Worm (Caenorhabditis elegans): Measurements from ENCODE around the gene C07H6.9.

C07H6.9 gene

DNA sequence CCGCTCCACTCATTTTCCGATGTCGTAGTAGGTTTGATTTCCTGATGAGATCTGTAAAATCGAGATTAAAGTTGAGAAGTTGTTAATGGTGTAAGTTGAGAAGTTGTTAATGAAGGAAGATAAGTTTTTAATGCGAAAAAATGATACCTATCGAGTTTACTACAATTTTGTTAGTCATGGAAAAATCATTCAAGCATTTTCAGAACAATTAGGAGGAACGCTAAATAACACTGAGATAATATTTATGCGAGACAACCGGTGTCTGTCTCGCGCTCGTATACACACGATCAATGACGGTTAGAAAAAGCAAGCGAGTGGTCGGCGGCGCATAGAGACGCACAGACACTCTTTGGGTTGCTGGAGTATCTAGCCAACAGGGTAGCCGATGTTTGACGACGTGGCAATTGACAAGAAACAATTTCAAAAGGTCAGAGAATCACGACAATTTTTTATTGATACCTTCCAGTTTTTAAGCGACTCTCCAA, 1.4 kb downstream of the C07H6.9 start, which contains the start of gene cgh-1:
Gene cgh-1, minus strand, starts transcription at position 51 of the 485 bp plus-strand sequence.
- TF ChIP-seq nhr-19 (GFP tag; conservative IDR thresholded peaks at IDR 0.05) = no peak
- TF ChIP-seq blmp-1 (tag; optimal IDR thresholded peaks at IDR 0.05) = peak; percentile 3

DNA sequence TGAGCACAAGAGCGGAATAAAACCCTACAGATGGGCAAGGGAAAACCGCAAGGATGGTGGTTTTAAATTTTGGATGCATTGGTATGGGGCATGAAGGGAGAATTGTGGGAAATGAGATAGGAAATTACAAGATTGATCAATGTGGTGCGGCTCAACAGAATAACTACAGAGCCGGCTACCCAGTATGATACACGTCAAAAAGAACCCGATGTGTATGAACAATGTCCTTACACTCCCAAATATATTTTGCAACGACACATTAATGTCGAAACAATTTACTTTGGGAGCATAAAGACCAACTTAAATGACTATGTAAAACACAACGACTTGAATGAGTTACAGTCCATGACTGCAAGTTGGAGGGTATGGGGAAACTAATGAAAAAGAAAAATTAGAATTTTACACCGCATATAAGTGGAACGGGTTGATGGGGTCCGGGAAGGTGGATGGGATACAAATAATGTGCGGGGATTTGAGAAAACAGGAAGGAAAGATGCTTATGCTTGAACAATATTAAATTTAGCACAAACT, 3.6 kb downstream of the C07H6.9 start:
- TF ChIP-seq nhr-28 (tag; optimal IDR thresholded peaks at IDR 0.05) = no peak
- no peak for TF ChIP-seq aha-1 (tag; optimal IDR thresholded peaks at IDR 0.05)
- no peak for TF ChIP-seq egl-13 (tag; optimal IDR thresholded peaks at IDR 0.05)
- TF ChIP-seq ceh-90 (tag; optimal IDR thresholded peaks at IDR 0.05) = no peak
- no peak for TF ChIP-seq lin-15B (tag; optimal IDR thresholded peaks at IDR 0.05)
- no peak for TF ChIP-seq ama-1 (optimal IDR thresholded peaks at IDR 0.05)
- no peak for TF ChIP-seq zag-1 (tag; optimal IDR thresholded peaks at IDR 0.05)
- TF ChIP-seq pax-3 (tag; optimal IDR thresholded peaks at IDR 0.05) = no peak
- TF ChIP-seq mep-1 (tag; optimal IDR thresholded peaks at IDR 0.05) = no peak
- no peak for TF ChIP-seq hlh-4 (tag; optimal IDR thresholded peaks at IDR 0.05)
- TF ChIP-seq mdl-1 (tag; optimal IDR thresholded peaks at IDR 0.05) = no peak
- TF ChIP-seq C04F5.9 (tag; optimal IDR thresholded peaks at IDR 0.05) = no peak
- TF ChIP-seq unc-86 (tag; optimal IDR thresholded peaks at IDR 0.05) = no peak
- TF ChIP-seq lin-35 (GFP tag; optimal IDR thresholded peaks at IDR 0.05) = no peak
- no peak for TF ChIP-seq nhr-90 (tag; optimal IDR thresholded peaks at IDR 0.05; ENCODE audit: poor library complexity)
- TF ChIP-seq mef-2 (tag; optimal IDR thresholded peaks at IDR 0.05) = no peak
- TF ChIP-seq grh-1 (GFP tag; IDR thresholded peaks at IDR 0.05) = no peak

DNA sequence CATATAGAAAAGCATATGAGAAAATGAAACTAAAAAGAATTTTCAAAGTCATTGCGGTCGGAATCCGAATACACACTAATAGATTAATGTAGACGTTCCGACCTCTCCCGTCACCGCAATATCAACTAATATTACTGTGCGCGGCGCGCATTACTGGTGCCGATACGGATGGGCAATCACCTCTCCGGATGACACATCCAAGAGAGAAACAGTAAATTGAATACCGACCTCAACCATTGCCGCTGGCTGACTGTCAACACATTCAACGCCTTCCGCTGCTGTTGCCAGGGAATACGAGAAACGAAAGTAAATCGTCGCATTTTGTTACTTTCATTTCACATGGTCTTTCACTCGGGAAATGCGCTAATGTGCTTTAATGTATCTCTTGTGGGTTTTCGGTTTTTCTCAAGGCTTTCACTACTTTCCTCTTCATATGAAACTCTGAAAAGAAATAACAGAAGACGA, 4.4 kb downstream of the C07H6.9 start:
- no peak for TF ChIP-seq zip-4 (GFP tag; optimal IDR thresholded peaks at IDR 0.05)
- no peak for TF ChIP-seq nhr-84 (tag; optimal IDR thresholded peaks at IDR 0.05)
- peak; percentile 96 for TF ChIP-seq blmp-1 (tag; optimal IDR thresholded peaks at IDR 0.05)
- peak; percentile 57 for TF ChIP-seq aly-2 (tag; optimal IDR thresholded peaks at IDR 0.05)
- TF ChIP-seq ceh-88 (GFP tag; IDR thresholded peaks at IDR 0.05) = no peak
- no peak for TF ChIP-seq fos-1 (tag; optimal IDR thresholded peaks at IDR 0.05)
- TF ChIP-seq lin-35 (GFP tag; optimal IDR thresholded peaks at IDR 0.05) = no peak
- no peak for TF ChIP-seq dsc-1 (tag; optimal IDR thresholded peaks at IDR 0.05)
- TF ChIP-seq ztf-11 (tag; optimal IDR thresholded peaks at IDR 0.05) = no peak

DNA sequence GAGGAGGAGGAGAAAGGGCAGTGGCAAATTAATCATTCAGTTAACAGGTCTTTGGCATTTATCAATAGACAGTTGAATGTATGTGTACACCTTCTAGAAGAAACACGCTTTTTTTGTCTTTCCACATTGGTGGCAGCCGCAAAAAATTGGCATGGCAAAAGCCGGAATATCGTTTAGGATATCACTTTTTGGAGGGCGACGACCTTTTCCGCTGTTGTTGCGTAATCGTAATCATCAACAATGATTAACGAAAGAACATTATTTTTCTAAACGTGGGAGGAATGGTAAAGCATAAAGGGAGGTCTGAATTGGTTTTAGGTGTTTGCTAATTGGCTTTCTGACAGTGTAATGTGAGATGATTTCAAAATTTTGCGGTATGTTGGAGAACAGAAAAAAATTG, 7.3 kb downstream of the C07H6.9 start:
- TF ChIP-seq C04F5.9 (tag; optimal IDR thresholded peaks at IDR 0.05) = no peak
- no peak for TF ChIP-seq ceh-8 (GFP tag; optimal IDR thresholded peaks at IDR 0.05)
- no peak for TF ChIP-seq irx-1 (tag; optimal IDR thresholded peaks at IDR 0.05)
- no peak for TF ChIP-seq swsn-7 (tag; optimal IDR thresholded peaks at IDR 0.05)
- no peak for TF ChIP-seq nhr-237 (tag; optimal IDR thresholded peaks at IDR 0.05)
- TF ChIP-seq hlh-4 (tag; optimal IDR thresholded peaks at IDR 0.05) = no peak
- TF ChIP-seq lsy-2 (tag; optimal IDR thresholded peaks at IDR 0.05) = no peak
- no peak for TF ChIP-seq lin-13 (GFP tag; optimal IDR thresholded peaks at IDR 0.05)
- TF ChIP-seq ces-1 (GFP tag; optimal IDR thresholded peaks at IDR 0.05) = no peak
- no peak for TF ChIP-seq C34B4.2 (tag; optimal IDR thresholded peaks at IDR 0.05)
- no peak for TF ChIP-seq lin-14 (GFP tag; optimal IDR thresholded peaks at IDR 0.05)
- TF ChIP-seq mep-1 (tag; optimal IDR thresholded peaks at IDR 0.05) = no peak
- TF ChIP-seq mef-2 (tag; optimal IDR thresholded peaks at IDR 0.05) = no peak
- no peak for TF ChIP-seq efl-1 (optimal IDR thresholded peaks at IDR 0.05)
- no peak for TF ChIP-seq efl-1 (GFP tag; optimal IDR thresholded peaks at IDR 0.05 in 1 of 2)

DNA sequence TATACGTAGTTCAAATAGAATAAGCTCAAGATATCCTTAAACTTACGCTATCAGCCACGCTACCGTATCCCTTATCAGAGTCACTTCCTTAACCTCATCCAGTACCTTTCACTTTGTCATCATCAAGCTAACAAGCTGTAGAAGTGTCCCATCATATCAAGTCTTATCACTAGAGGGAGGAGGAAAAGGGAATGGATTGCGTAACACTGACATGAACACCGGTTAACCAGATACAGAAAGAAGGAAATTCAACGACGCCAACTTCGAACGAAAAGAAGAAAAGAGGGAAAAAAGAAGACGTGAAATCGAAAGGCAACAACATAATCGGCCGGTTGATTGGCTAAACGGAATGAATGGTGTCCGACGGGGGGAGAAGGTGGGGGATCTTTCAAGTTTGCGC, 9.2 kb downstream of the C07H6.9 start:
- TF ChIP-seq blmp-1 (tag; optimal IDR thresholded peaks at IDR 0.05) (peak; percentile 82), Y116A8C.19 (tag; optimal IDR thresholded peaks at IDR 0.05; ENCODE audit: borderline replicate concordance) (no peak)
